Fruit fly (Drosophila melanogaster): ENCODE data around the gene CG31674.
A peak's percentile ranks its signal among the peaks of the same experiment; 100 is the strongest.

Gene CG31674

dm6 chr2L:20881353-20882079, 50.5 kb downstream of the CG31674 start (continued):
- peak; percentile 59 for TF ChIP-seq CG31224 (GFP tag; IDR thresholded peaks at IDR 0.05)
- peak; percentile 17 for TF ChIP-seq Dad (GFP tag; optimal IDR thresholded peaks at IDR 0.05)
- TF ChIP-seq crol (GFP tag; IDR thresholded peaks at IDR 0.05), result no peak
- TF ChIP-seq CG7839 (tag; optimal IDR thresholded peaks at IDR 0.05), result peak; percentile 65
- peak; percentile 31 for TF ChIP-seq Bteb2 (GFP tag; optimal IDR thresholded peaks at IDR 0.05)
- TF ChIP-seq Hr3 (GFP tag; optimal IDR thresholded peaks at IDR 0.05), result peak; percentile 25
- peak; percentile 77; the same call in 2 of the 3 replicates for TF ChIP-seq row (GFP tag; IDR thresholded peaks at IDR 0.05)
- TF ChIP-seq Rfx (GFP tag; IDR thresholded peaks at IDR 0.05), result peak; percentile 85
- peak; percentile 54 for TF ChIP-seq fu2 (GFP tag; optimal IDR thresholded peaks at IDR 0.05)
- peak; percentile 21; the same call in 1 of the 3 replicates for TF ChIP-seq CG14050 (GFP tag; IDR thresholded peaks at IDR 0.05)
- no peak for TF ChIP-seq CG3995 (GFP tag; optimal IDR thresholded peaks at IDR 0.05)
- peak; percentile 70 for TF ChIP-seq Fer3 (tag; optimal IDR thresholded peaks at IDR 0.05)
- peak; percentile 48; the same call in 1 of the 3 replicates for TF ChIP-seq otp (GFP tag; IDR thresholded peaks at IDR 0.05)
- TF ChIP-seq az2 (GFP tag; optimal IDR thresholded peaks at IDR 0.05), result peak; percentile 35
- no peak for TF ChIP-seq NK7.1 (GFP tag; optimal IDR thresholded peaks at IDR 0.05)
- peak; percentile 45; the same call in 1 of the 2 replicates for TF ChIP-seq NFAT (GFP tag; IDR thresholded peaks at IDR 0.05)
- TF ChIP-seq CG7556 (GFP tag; optimal IDR thresholded peaks at IDR 0.05), result peak; percentile 60
- 0 out of 3 replicates have a peak, but pooled peaks have one; percentile 33 for TF ChIP-seq ken (GFP tag; IDR thresholded peaks at IDR 0.05)
- 0 out of 2 replicates have a peak, but pooled peaks have one; percentile 17 for TF ChIP-seq CG43689 (GFP tag; IDR thresholded peaks at IDR 0.05)
- TF ChIP-seq ERR (GFP tag; optimal IDR thresholded peaks at IDR 0.05), result peak; percentile 50
- TF ChIP-seq CG16779 (GFP tag; IDR thresholded peaks at IDR 0.05), result peak; percentile 61; the same call in 1 of the 2 replicates
- TF ChIP-seq PHDP (tag; optimal IDR thresholded peaks at IDR 0.05), result peak; percentile 39
- no peak for TF ChIP-seq p53 (GFP tag; optimal IDR thresholded peaks at IDR 0.05)
- peak; percentile 86 for TF ChIP-seq CG12769 (tag; optimal IDR thresholded peaks at IDR 0.05)
- TF ChIP-seq lilli (GFP tag; optimal IDR thresholded peaks at IDR 0.05), result peak; percentile 83
- TF ChIP-seq Fer1 (GFP tag; optimal IDR thresholded peaks at IDR 0.05), result peak; percentile 51
- TF ChIP-seq Meics (GFP tag; optimal IDR thresholded peaks at IDR 0.05), result peak; percentile 73
- TF ChIP-seq odd (GFP tag; optimal IDR thresholded peaks at IDR 0.05), result peak; percentile 12
- peak; percentile 44 for TF ChIP-seq CG10209 (GFP tag; optimal IDR thresholded peaks at IDR 0.05)
- TF ChIP-seq CG13775 (GFP tag; optimal IDR thresholded peaks at IDR 0.05), result peak; percentile 0
- TF ChIP-seq Trl (optimal IDR thresholded peaks at IDR 0.05), result no peak
- TF ChIP-seq Trl (GFP tag; optimal IDR thresholded peaks at IDR 0.05), result peak; percentile 13
- TF ChIP-seq Ptx1 (GFP tag; IDR thresholded peaks at IDR 0.05), result peak; percentile 58
- TF ChIP-seq CG14014 (GFP tag; IDR thresholded peaks at IDR 0.05), result peak; percentile 70; the same call in 1 of the 2 replicates
- no peak for TF ChIP-seq CG8281 (tag; optimal IDR thresholded peaks at IDR 0.05)
- TF ChIP-seq YL-1 (GFP tag; optimal IDR thresholded peaks at IDR 0.05), result no peak
- TF ChIP-seq lmd (GFP tag; IDR thresholded peaks at IDR 0.05), result peak; percentile 71; the same call in 1 of the 2 replicates
- TF ChIP-seq Antp (GFP tag; optimal IDR thresholded peaks at IDR 0.05), result peak; percentile 67
- TF ChIP-seq CG9817 (tag; optimal IDR thresholded peaks at IDR 0.05), result peak; percentile 51
- TF ChIP-seq pho (GFP tag; optimal IDR thresholded peaks at IDR 0.05), result peak; percentile 70
- peak; percentile 60; the same call in 2 of the 3 replicates for TF ChIP-seq CG7357 (GFP tag; IDR thresholded peaks at IDR 0.05)
- peak; percentile 25 for TF ChIP-seq CG10431 (GFP tag; optimal IDR thresholded peaks at IDR 0.05)
- 0 out of 3 replicates have a peak, but pooled peaks have one; percentile 67 for TF ChIP-seq C15 (GFP tag; IDR thresholded peaks at IDR 0.05)
- no peak for TF ChIP-seq CG11504 (tag; optimal IDR thresholded peaks at IDR 0.05)
- TF ChIP-seq D19B (GFP tag; optimal IDR thresholded peaks at IDR 0.05), result peak; percentile 31
- TF ChIP-seq hkb (optimal IDR thresholded peaks at IDR 0.05), result no peak
- peak; percentile 37; the same call in 1 of the 2 replicates for TF ChIP-seq hkb (GFP tag; IDR thresholded peaks at IDR 0.05)
- peak; percentile 59 for TF ChIP-seq CG13894 (tag; optimal IDR thresholded peaks at IDR 0.05)
- TF ChIP-seq CG12155 (GFP tag; optimal IDR thresholded peaks at IDR 0.05), result peak; percentile 48
- peak; percentile 40; the same call in 1 of the 2 replicates for TF ChIP-seq CG31441 (GFP tag; IDR thresholded peaks at IDR 0.05)

Data from whole organism, embryonic.